Fruit fly (Drosophila melanogaster): ENCODE measurements around the gene ppk10.

dm6 chr2L:10497106-10497800 is 45.1 kb upstream of the ppk10 start:
- TF ChIP-seq Dll (optimal IDR thresholded peaks at IDR 0.05) (no peak), EcR (GFP tag; optimal IDR thresholded peaks at IDR 0.05) (no peak), psq (optimal IDR thresholded peaks at IDR 0.05) (no peak)
